Worm (Caenorhabditis elegans) whole organism, L1 larva: ENCODE results near the gene F54B3.4.

Source experiments
- C16A3.4 ChIP-seq: fragments of 150-350 bp; optimal IDR thresholded peaks from 2 replicates; lab custom pipeline; 2014; ENCODE audit warnings: missing biosample characterization, missing genetic modification characterization
- F16B12.6 ChIP-seq: fragments of 150-350 bp; optimal IDR thresholded peaks from 2 replicates; lab custom pipeline; 2014; ENCODE audit warnings: missing biosample characterization, missing genetic modification characterization
- aha-1 ChIP-seq: fragments of 150-350 bp; optimal IDR thresholded peaks from 2 replicates; lab custom pipeline; 2014; ENCODE audit warnings: missing biosample characterization, missing genetic modification characterization
- alr-1 ChIP-seq: fragments of 200-800 bp; sonication (Bioruptor generic); optimal IDR thresholded peaks from 2 replicates; lab custom pipeline; 2018; ENCODE audit warnings: borderline replicate concordance, mild to moderate bottlenecking, missing genetic modification characterization, missing compliant biosample characterization
- aly-2 ChIP-seq: fragments of 150-350 bp; optimal IDR thresholded peaks from 2 replicates; lab custom pipeline; 2014; ENCODE audit warnings: missing biosample characterization, missing genetic modification characterization
- blmp-1 ChIP-seq: fragments of 150-350 bp; optimal IDR thresholded peaks from 2 replicates; lab custom pipeline; 2014; ENCODE audit warnings: missing biosample characterization, missing genetic modification characterization
- ceh-63 ChIP-seq: fragments of 200-800 bp; sonication (Bioruptor generic); optimal IDR thresholded peaks from 2 replicates; lab custom pipeline; 2018; ENCODE audit warnings: mild to moderate bottlenecking, missing genetic modification characterization, missing compliant biosample characterization
- ceh-88 ChIP-seq: fragments of 200-800 bp; sonication (Bioruptor generic); IDR thresholded peaks from 2 replicates; pipeline ENCODE4 v1.3.6; 2022; ENCODE audit warnings: missing genetic modification characterization, missing compliant biosample characterization
- ces-1 ChIP-seq: fragments of 150-350 bp; optimal IDR thresholded peaks from 2 replicates; lab custom pipeline; 2014; ENCODE audit warnings: missing biosample characterization, missing genetic modification reagents, missing genetic modification characterization
- dpl-1 ChIP-seq, 3 experiments: fragments of 150-350 bp in 2 of 3; sonication (generic microtip) in 1 of 3; optimal IDR thresholded peaks; 2 replicates each; lab custom pipeline; 2014 to 2017; ENCODE audit warnings: missing biosample characterization in 3 of 3, missing genetic modification characterization in 3 of 3, missing genetic modification reagents in 3 of 3
- dsc-1 ChIP-seq: sonication (generic microtip); optimal IDR thresholded peaks from 2 replicates; lab custom pipeline; 2016; ENCODE audit warnings: mild to moderate bottlenecking, missing genetic modification characterization, missing compliant biosample characterization
- efl-1 ChIP-seq, 4 experiments: fragments of 150-350 bp; optimal IDR thresholded peaks in 3 of 4; peaks in 1 of 4; 1 replicate in 1 of 4; 2 replicates in 3 of 4; lab custom pipeline; 2014; ENCODE audit warnings: missing biosample characterization in 2 of 4, missing genetic modification characterization in 2 of 4, missing genetic modification reagents in 2 of 4
- ets-5 ChIP-seq: fragments of 200-800 bp; sonication (Bioruptor generic); IDR thresholded peaks from 2 replicates; pipeline ENCODE4 v1.3.6; 2022; ENCODE audit warnings: missing genetic modification characterization, missing compliant biosample characterization
- fkh-10 ChIP-seq: sonication (generic microtip); optimal IDR thresholded peaks from 2 replicates; lab custom pipeline; 2017; ENCODE audit warnings: missing biosample characterization, missing genetic modification reagents, missing genetic modification characterization
- fkh-8 ChIP-seq: sonication (generic microtip); optimal IDR thresholded peaks from 2 replicates; lab custom pipeline; 2016; ENCODE audit warnings: mild to moderate bottlenecking, missing genetic modification characterization, missing compliant biosample characterization
- fos-1 ChIP-seq: fragments of 150-350 bp; optimal IDR thresholded peaks from 2 replicates; lab custom pipeline; 2014; ENCODE audit warnings: missing biosample characterization, missing genetic modification characterization
- hlh-17 ChIP-seq: fragments of 200-800 bp; sonication (Bioruptor generic); optimal IDR thresholded peaks from 2 replicates; lab custom pipeline; 2018; ENCODE audit warnings: missing genetic modification characterization, mild to moderate bottlenecking, missing compliant biosample characterization, moderate library complexity, borderline replicate concordance
- hlh-4 ChIP-seq: sonication (generic microtip); optimal IDR thresholded peaks from 2 replicates; lab custom pipeline; 2016; ENCODE audit warnings: mild to moderate bottlenecking, missing genetic modification characterization, missing compliant biosample characterization
- hpl-2 ChIP-seq: fragments of 150-350 bp; optimal IDR thresholded peaks from 2 replicates; lab custom pipeline; 2014; ENCODE audit warnings: missing biosample characterization, missing genetic modification reagents, missing genetic modification characterization
- isw-1 ChIP-seq: fragments of 200-800 bp; sonication (Bioruptor generic); IDR thresholded peaks from 2 replicates; pipeline ENCODE4 v1.3.6; 2022; ENCODE audit warnings: missing genetic modification characterization, missing compliant biosample characterization
- jun-1 ChIP-seq: fragments of 150-350 bp; optimal IDR thresholded peaks from 2 replicates; lab custom pipeline; 2014; ENCODE audit warnings: missing biosample characterization, missing genetic modification reagents, missing genetic modification characterization
- lin-13 ChIP-seq: fragments of 150-350 bp; optimal IDR thresholded peaks from 2 replicates; lab custom pipeline; 2014; ENCODE audit warnings: missing biosample characterization, missing genetic modification reagents, missing genetic modification characterization
- lin-14 ChIP-seq: fragments of 200-800 bp; sonication (Bioruptor generic); optimal IDR thresholded peaks from 2 replicates; lab custom pipeline; 2018; ENCODE audit warnings: mild to moderate bottlenecking, missing genetic modification characterization, moderate library complexity, missing compliant biosample characterization
- lin-15B ChIP-seq: fragments of 150-350 bp; sonication (generic microtip); optimal IDR thresholded peaks from 3 replicates; lab custom pipeline; 2014; ENCODE audit warnings: missing biosample characterization, missing genetic modification characterization
- lin-39 ChIP-seq: fragments of 150-350 bp; optimal IDR thresholded peaks from 2 replicates; lab custom pipeline; 2014; ENCODE audit warnings: missing biosample characterization, missing genetic modification reagents, missing genetic modification characterization
- mdl-1 ChIP-seq, 2 experiments: fragments of 150-350 bp; optimal IDR thresholded peaks; 2 replicates each; lab custom pipeline; 2014 to 2017; ENCODE audit warnings: missing biosample characterization in 2 of 2, missing genetic modification characterization in 2 of 2, inconsistent platforms in 1 of 2
- mep-1 ChIP-seq: fragments of 150-350 bp; optimal IDR thresholded peaks from 2 replicates; lab custom pipeline; 2014; ENCODE audit warnings: missing biosample characterization, missing genetic modification characterization
- nhr-12 ChIP-seq: sonication (generic microtip); optimal IDR thresholded peaks from 2 replicates; lab custom pipeline; 2017; ENCODE audit warnings: missing biosample characterization, missing genetic modification characterization
- nhr-237 ChIP-seq: fragments of 150-350 bp; optimal IDR thresholded peaks from 2 replicates; lab custom pipeline; 2014; ENCODE audit warnings: missing biosample characterization, missing genetic modification characterization
- nhr-28 ChIP-seq: fragments of 150-350 bp; optimal IDR thresholded peaks from 2 replicates; lab custom pipeline; 2014; ENCODE audit warnings: missing biosample characterization, missing genetic modification characterization
- nhr-47 ChIP-seq: sonication (generic microtip); optimal IDR thresholded peaks from 2 replicates; lab custom pipeline; 2016; ENCODE audit warnings: mild to moderate bottlenecking, missing genetic modification characterization, moderate library complexity, missing compliant biosample characterization
- nhr-71 ChIP-seq: sonication (generic microtip); optimal IDR thresholded peaks from 2 replicates; lab custom pipeline; 2016; ENCODE audit warnings: mild to moderate bottlenecking, missing genetic modification characterization, moderate library complexity, missing compliant biosample characterization
- nhr-76 ChIP-seq: sonication (generic microtip); optimal IDR thresholded peaks from 2 replicates; lab custom pipeline; 2017; ENCODE audit warnings: missing biosample characterization, missing genetic modification characterization
- nhr-77 ChIP-seq: fragments of 150-350 bp; optimal IDR thresholded peaks from 2 replicates; lab custom pipeline; 2014; ENCODE audit warnings: missing biosample characterization, missing genetic modification characterization
- nhr-84 ChIP-seq: sonication (generic microtip); optimal IDR thresholded peaks from 2 replicates; lab custom pipeline; 2017; ENCODE audit warnings: missing biosample characterization, missing genetic modification characterization
- nhr-85 ChIP-seq: sonication (generic microtip); peaks from one replicate; lab custom pipeline; 2016; ENCODE audit warnings: missing genetic modification characterization, inconsistent platforms, missing compliant biosample characterization
- pag-3 ChIP-seq: sonication (generic microtip); optimal IDR thresholded peaks from 2 replicates; lab custom pipeline; 2017; ENCODE audit warnings: missing genetic modification characterization, mild to moderate bottlenecking, missing compliant biosample characterization, antibody characterized with exemption, borderline replicate concordance; ENCODE audit not compliant: insufficient read depth
- pax-3 ChIP-seq: fragments of 200-800 bp; sonication (Bioruptor generic); optimal IDR thresholded peaks from 2 replicates; lab custom pipeline; 2018; ENCODE audit warnings: mild to moderate bottlenecking, missing genetic modification characterization, moderate library complexity, missing compliant biosample characterization
- pqm-1 ChIP-seq: sonication (generic microtip); optimal IDR thresholded peaks from 3 replicates; lab custom pipeline; 2017; ENCODE audit warnings: missing biosample characterization, missing genetic modification characterization
- rnt-1 ChIP-seq: sonication (generic microtip); optimal IDR thresholded peaks from 2 replicates; lab custom pipeline; 2016; ENCODE audit warnings: mild to moderate bottlenecking, missing genetic modification characterization, moderate library complexity, missing compliant biosample characterization
- skn-1 ChIP-seq: fragments of 150-350 bp; optimal IDR thresholded peaks from 2 replicates; lab custom pipeline; 2014; ENCODE audit warnings: missing biosample characterization, missing genetic modification characterization
- snu-23 ChIP-seq: sonication (generic microtip); optimal IDR thresholded peaks from 2 replicates; lab custom pipeline; 2016; ENCODE audit warnings: missing genetic modification characterization, missing compliant biosample characterization
- sptf-1 ChIP-seq: fragments of 150-350 bp; optimal IDR thresholded peaks from 2 replicates; lab custom pipeline; 2014; ENCODE audit warnings: missing biosample characterization, missing genetic modification characterization
- sup-37 ChIP-seq: fragments of 200-800 bp; sonication (Bioruptor generic); optimal IDR thresholded peaks from 2 replicates; lab custom pipeline; 2018; ENCODE audit warnings: mild to moderate bottlenecking, missing genetic modification characterization, missing compliant biosample characterization
- unc-30 ChIP-seq: sonication (generic microtip); optimal IDR thresholded peaks from 2 replicates; lab custom pipeline; 2017; ENCODE audit warnings: missing biosample characterization, missing genetic modification characterization
- unc-86 ChIP-seq: sonication (generic microtip); optimal IDR thresholded peaks from 2 replicates; lab custom pipeline; 2016; ENCODE audit warnings: missing genetic modification characterization, missing compliant biosample characterization
- unc-98 ChIP-seq: fragments of 200-800 bp; sonication (Bioruptor generic); IDR thresholded peaks from 2 replicates; pipeline ENCODE4 v1.3.6; 2022; ENCODE audit warnings: missing genetic modification characterization, missing compliant biosample characterization
- xbp-1 ChIP-seq: sonication (generic microtip); optimal IDR thresholded peaks from 2 replicates; lab custom pipeline; 2016; ENCODE audit warnings: missing genetic modification characterization, missing compliant biosample characterization
- zag-1 ChIP-seq: fragments of 150-350 bp; optimal IDR thresholded peaks from 2 replicates; lab custom pipeline; 2014; ENCODE audit warnings: missing biosample characterization, missing genetic modification characterization
- zip-4 ChIP-seq: fragments of 200-800 bp; sonication (Bioruptor generic); optimal IDR thresholded peaks from 2 replicates; lab custom pipeline; 2018; ENCODE audit warnings: mild to moderate bottlenecking, missing genetic modification characterization, moderate library complexity, missing compliant biosample characterization
- ztf-11 ChIP-seq, 2 experiments: sonication (generic microtip); optimal IDR thresholded peaks; 2 replicates each; lab custom pipeline; 2016 to 2017; ENCODE audit warnings: missing genetic modification characterization in 2 of 2, missing biosample characterization in 1 of 2, missing compliant biosample characterization in 1 of 2

F54B3.4 gene

DNA sequence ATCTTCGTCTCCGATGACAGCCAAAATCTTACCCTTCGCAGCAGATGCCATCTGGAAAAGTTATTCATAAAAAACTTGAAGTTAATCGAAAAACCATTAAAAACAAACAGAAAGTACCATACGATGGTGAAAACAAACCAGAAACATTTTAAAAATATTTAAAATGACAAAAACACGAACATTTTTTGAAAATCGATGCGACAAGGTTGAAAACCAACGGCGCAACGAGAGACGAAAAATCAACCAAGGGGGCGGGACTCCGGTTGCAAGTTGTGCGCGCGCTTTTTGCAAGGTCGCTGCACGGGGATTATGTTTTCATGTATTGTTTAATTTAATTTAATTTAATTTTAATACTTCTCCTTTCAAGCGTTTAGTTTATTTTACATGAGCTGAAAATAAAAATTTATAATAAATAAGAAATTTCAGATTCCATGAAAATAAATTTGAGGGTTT, 32.7 kb upstream of the F54B3.4 start, which contains the start of gene vha-9 (continued):
- peak; percentile 35; the same call in 1 of the 2 replicates for TF ChIP-seq ceh-88 (GFP tag; lab: Robert Waterston, UW)
- no peak for TF ChIP-seq nhr-84 (tag; lab: Kevin White, UChicago)
- TF ChIP-seq F16B12.6: peak; percentile 52
- TF ChIP-seq hlh-4 (tag; lab: Kevin White, UChicago): no peak
- peak; percentile 45 for TF ChIP-seq blmp-1 (tag; lab: Kevin White, UChicago)
- peak; percentile 74 for TF ChIP-seq rnt-1 (tag; lab: Kevin White, UChicago)
- no peak for TF ChIP-seq ets-5 (GFP tag; lab: Robert Waterston, UW)
- TF ChIP-seq pag-3: no peak
- TF ChIP-seq fos-1 (tag; lab: Kevin White, UChicago): no peak
- no peak for TF ChIP-seq pqm-1 (tag; lab: Kevin White, UChicago)
- TF ChIP-seq unc-30: no peak
- TF ChIP-seq xbp-1: peak; percentile 70
- peak; percentile 76 for TF ChIP-seq nhr-47 (tag; lab: Kevin White, UChicago)
- TF ChIP-seq fkh-10 (GFP tag; lab: Kevin White, UChicago): no peak
- no peak for TF ChIP-seq unc-98 (GFP tag; lab: Robert Waterston, UW)
- TF ChIP-seq isw-1 (GFP tag; lab: Robert Waterston, UW): peak; percentile 48
- TF ChIP-seq nhr-237 (tag; lab: Kevin White, UChicago): no peak
- TF ChIP-seq ceh-63: no peak
- peak; percentile 3 for TF ChIP-seq hpl-2 (GFP tag; lab: Kevin White, UChicago)
- no peak for TF ChIP-seq zag-1 (tag; lab: Kevin White, UChicago)
- peak in 1 of 2 experiments; percentile 59 for TF ChIP-seq ztf-11 (tag; optimal IDR thresholded peaks at IDR 0.05; lab: Kevin White, UChicago)
- TF ChIP-seq jun-1 (tag; lab: Kevin White, UChicago): no peak
- TF ChIP-seq nhr-76 (tag; lab: Kevin White, UChicago): no peak
- TF ChIP-seq nhr-12 (tag; lab: Kevin White, UChicago): no peak
- TF ChIP-seq sptf-1 (tag; lab: Kevin White, UChicago): no peak
- TF ChIP-seq hlh-17 (GFP tag; lab: Kevin White, UChicago): no peak
- TF ChIP-seq lin-39: no peak
- peak in 1 of 2 experiments; percentile 57 for TF ChIP-seq mdl-1 (tag; optimal IDR thresholded peaks at IDR 0.05; lab: Kevin White, UChicago)
- peak; percentile 57 for TF ChIP-seq nhr-85 (tag; lab: Kevin White, UChicago)
- TF ChIP-seq sup-37: no peak
- peak; percentile 83 for TF ChIP-seq nhr-71
- TF ChIP-seq mep-1: peak; percentile 25
- no peak for TF ChIP-seq nhr-77
- TF ChIP-seq lin-15B (tag; lab: Kevin White, UChicago): peak; percentile 31
- no peak for TF ChIP-seq alr-1 (tag; lab: Kevin White, UChicago)
- TF ChIP-seq, all 84 proteins: peak for 44

DNA sequence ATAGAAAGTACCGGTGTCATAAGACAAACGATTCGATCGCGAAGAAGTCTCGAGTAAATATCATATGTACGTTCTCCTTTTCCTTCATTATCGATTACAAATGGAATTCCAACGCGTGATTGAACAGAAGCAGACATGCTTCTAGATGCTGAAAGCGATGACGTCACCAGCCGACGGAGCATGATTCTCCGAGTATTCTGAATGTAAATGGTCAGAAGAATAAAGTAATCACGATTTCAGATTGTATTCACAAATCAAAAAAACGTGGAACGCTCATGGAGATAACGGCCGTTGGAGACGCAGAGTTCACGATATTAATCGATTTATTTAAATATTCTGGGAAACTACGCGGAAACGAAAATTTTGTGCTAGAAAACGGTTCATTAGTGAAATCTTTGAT, 31.7 kb upstream of the F54B3.4 start, which contains the start of gene clpp-1:
Gene clpp-1, minus strand, starts transcription at position 197 of the 400 bp plus-strand sequence.
- TF ChIP-seq C16A3.4: no peak
- TF ChIP-seq nhr-77: no peak
- TF ChIP-seq nhr-85 (tag; lab: Kevin White, UChicago): no peak
- TF ChIP-seq zag-1 (tag; lab: Kevin White, UChicago): no peak
- no peak for TF ChIP-seq aha-1 (tag; lab: Kevin White, UChicago)
- TF ChIP-seq efl-1 (optimal IDR thresholded peaks at IDR 0.05; lab: Kevin White, UChicago): peak in 1 of 2 experiments; percentile 8
- peak in 1 of 2 experiments; percentile 84 for TF ChIP-seq efl-1 (GFP tag; optimal IDR thresholded peaks at IDR 0.05 in 1 of 2; lab: Kevin White, UChicago)
- TF ChIP-seq dpl-1 (GFP tag; optimal IDR thresholded peaks at IDR 0.05; lab: Kevin White, UChicago): no peak
- TF ChIP-seq sup-37: no peak
- TF ChIP-seq pax-3 (tag; lab: Kevin White, UChicago): no peak
- no peak for TF ChIP-seq F16B12.6
- TF ChIP-seq nhr-237 (tag; lab: Kevin White, UChicago): no peak
- no peak for TF ChIP-seq zip-4 (GFP tag; lab: Kevin White, UChicago)
- no peak for TF ChIP-seq unc-98 (GFP tag; lab: Robert Waterston, UW)
- no peak for TF ChIP-seq lin-13 (GFP tag; lab: Kevin White, UChicago)
- TF ChIP-seq ces-1 (GFP tag; lab: Kevin White, UChicago): no peak
- no peak for TF ChIP-seq dsc-1
- peak; percentile 42 for TF ChIP-seq nhr-71
- TF ChIP-seq snu-23 (GFP tag; lab: Kevin White, UChicago): peak; percentile 6
- TF ChIP-seq aly-2: no peak
- no peak for TF ChIP-seq skn-1 (tag; lab: Kevin White, UChicago)
- no peak for TF ChIP-seq fkh-10 (GFP tag; lab: Kevin White, UChicago)
- no peak for TF ChIP-seq jun-1 (tag; lab: Kevin White, UChicago)
- TF ChIP-seq nhr-28 (tag; lab: Kevin White, UChicago): no peak
- no peak for TF ChIP-seq hlh-4 (tag; lab: Kevin White, UChicago)
- peak; percentile 28 for TF ChIP-seq fkh-8 (tag; lab: Kevin White, UChicago)
- TF ChIP-seq lin-15B (tag; lab: Kevin White, UChicago): no peak
- TF ChIP-seq xbp-1: no peak
- no peak for TF ChIP-seq pqm-1 (tag; lab: Kevin White, UChicago)
- TF ChIP-seq unc-86 (tag; lab: Kevin White, UChicago): no peak
- TF ChIP-seq lin-14 (GFP tag; lab: Kevin White, UChicago): no peak
